Worm (Caenorhabditis elegans) whole organism, L2 larva: ENCODE measurements around the gene K08B5.1.

ENCODE experiments used
- F13H6.1 ChIP-seq: sonication (generic microtip); optimal IDR thresholded peaks from 2 replicates; lab custom pipeline; 2016; ENCODE audit warnings: missing genetic modification characterization, missing compliant biosample characterization
- ZK546.5 ChIP-seq: sonication (generic microtip); optimal IDR thresholded peaks from 2 replicates; lab custom pipeline; 2017; ENCODE audit warnings: missing biosample characterization, missing genetic modification characterization
- ama-1 ChIP-seq: fragments of 150-350 bp; optimal IDR thresholded peaks from 2 replicates; lab custom pipeline; 2018; ENCODE audit warnings: inconsistent platforms
- fos-1 ChIP-seq: fragments of 150-350 bp; optimal IDR thresholded peaks from 2 replicates; lab custom pipeline; 2014; ENCODE audit warnings: missing biosample characterization, missing genetic modification characterization
- lsy-2 ChIP-seq, 2 experiments: fragments of 150-350 bp in 1 of 2; sonication (generic microtip) in 1 of 2; optimal IDR thresholded peaks; 2 replicates each; lab custom pipeline; 2014 to 2017; ENCODE audit warnings: missing biosample characterization in 2 of 2, missing genetic modification characterization in 2 of 2
- nhr-11 ChIP-seq: fragments of 150-350 bp; optimal IDR thresholded peaks from 2 replicates; lab custom pipeline; 2014; ENCODE audit warnings: missing biosample characterization, missing genetic modification characterization
- snpc-4 ChIP-seq: fragments of 150-350 bp; optimal IDR thresholded peaks from 2 replicates; lab custom pipeline; 2014; ENCODE audit warnings: missing biosample characterization, missing genetic modification characterization

ce11 chrX:16574303-16574702, 16.1 kb downstream of the K08B5.1 start:
- TF ChIP-seq nhr-11: no peak
- no peak for TF ChIP-seq lsy-2 (tag; optimal IDR thresholded peaks at IDR 0.05; lab: Kevin White, UChicago)
- no peak for TF ChIP-seq F13H6.1
- no peak for TF ChIP-seq snpc-4 (tag; lab: Kevin White, UChicago)
- no peak for TF ChIP-seq ama-1 (lab: Kevin White, UChicago)
- no peak for TF ChIP-seq fos-1 (tag; lab: Kevin White, UChicago)
- no peak for TF ChIP-seq ZK546.5
